Fruit fly (Drosophila melanogaster) whole organism, embryonic: ENCODE data around the gene Dred.
A peak's percentile ranks its signal among the peaks of the same experiment; 100 is the strongest.

ENCODE experiments used
- Aef1 ChIP-seq: fragments of 200-800 bp; sonication (Bioruptor generic); IDR thresholded peaks from 3 replicates; pipeline ENCODE4 v1.3.6; 2022; ENCODE audit warnings: missing biosample characterization, missing genetic modification characterization
- CG10366 ChIP-seq: fragments of 200-800 bp; sonication (Bioruptor generic); IDR thresholded peaks from 2 replicates; pipeline ENCODE4 v1.3.6; 2022; ENCODE audit warnings: missing biosample characterization, missing genetic modification characterization
- CG10654 ChIP-seq: fragments of 200-800 bp; sonication (Bioruptor generic); optimal IDR thresholded peaks from 2 replicates; lab custom pipeline; 2016; ENCODE audit warnings: missing biosample characterization, missing genetic modification characterization
- CG12104 ChIP-seq: fragments of 200-800 bp; sonication (Bioruptor generic); optimal IDR thresholded peaks from 3 replicates; lab custom pipeline; 2016; ENCODE audit warnings: missing biosample characterization, missing genetic modification characterization
- CG1233 ChIP-seq: fragments of 200-800 bp; sonication (Bioruptor generic); optimal IDR thresholded peaks from 4 replicates; lab custom pipeline; 2018; ENCODE audit warnings: missing biosample characterization, mild to moderate bottlenecking, missing genetic modification characterization
- CG12769 ChIP-seq: fragments of 200-800 bp; sonication (Bioruptor generic); optimal IDR thresholded peaks from 2 replicates; lab custom pipeline; 2019; ENCODE audit warnings: missing biosample characterization, mild to moderate bottlenecking, missing genetic modification characterization, moderate library complexity
- CG15011 ChIP-seq: fragments of 200-800 bp; sonication (Bioruptor generic); optimal IDR thresholded peaks from 3 replicates; lab custom pipeline; 2018; ENCODE audit warnings: missing biosample characterization, mild to moderate bottlenecking, missing genetic modification characterization
- CG15479 ChIP-seq: fragments of 200-800 bp; sonication (Bioruptor generic); optimal IDR thresholded peaks from 3 replicates; lab custom pipeline; 2019; ENCODE audit warnings: missing biosample characterization, mild to moderate bottlenecking, missing genetic modification characterization, moderate library complexity
- CG15514 ChIP-seq: fragments of 200-800 bp; sonication (Bioruptor generic); optimal IDR thresholded peaks from 3 replicates; lab custom pipeline; 2017; ENCODE audit warnings: missing biosample characterization, missing genetic modification characterization, mild to moderate bottlenecking, moderate library complexity, missing genetic modification reagents
- CG16779 ChIP-seq: fragments of 200-800 bp; sonication (Bioruptor generic); IDR thresholded peaks from 2 replicates; pipeline ENCODE4 v1.3.6; 2022; ENCODE audit warnings: missing biosample characterization, missing genetic modification characterization
- CG18262 ChIP-seq: fragments of 200-800 bp; optimal IDR thresholded peaks from 3 replicates; lab custom pipeline; 2019; ENCODE audit warnings: missing biosample characterization, mild to moderate bottlenecking, missing genetic modification characterization, moderate library complexity
- CG31441 ChIP-seq: fragments of 200-800 bp; sonication (Bioruptor generic); IDR thresholded peaks from 2 replicates; pipeline ENCODE4 v1.3.6; 2022; ENCODE audit warnings: missing biosample characterization, missing genetic modification characterization
- CG32772 ChIP-seq: fragments of 200-800 bp; sonication (Bioruptor generic); IDR thresholded peaks from 2 replicates; pipeline ENCODE4 v1.3.6; 2022; ENCODE audit warnings: missing biosample characterization, missing genetic modification characterization
- CG3838 ChIP-seq: fragments of 200-800 bp; sonication (Bioruptor generic); optimal IDR thresholded peaks from 3 replicates; lab custom pipeline; 2016; ENCODE audit warnings: missing biosample characterization, missing genetic modification characterization
- CG6254 ChIP-seq: fragments of 200-800 bp; sonication (Bioruptor generic); optimal IDR thresholded peaks from 3 replicates; lab custom pipeline; 2017; ENCODE audit warnings: mild to moderate bottlenecking, missing biosample characterization, missing genetic modification reagents, missing genetic modification characterization
- CG6683 ChIP-seq: fragments of 200-800 bp; sonication (Bioruptor generic); optimal IDR thresholded peaks from 2 replicates; lab custom pipeline; 2017; ENCODE audit warnings: missing biosample characterization, mild to moderate bottlenecking, missing genetic modification characterization, missing genetic modification reagents
- CG6765 ChIP-seq: fragments of 200-800 bp; sonication (Bioruptor generic); optimal IDR thresholded peaks from 3 replicates; lab custom pipeline; 2017; ENCODE audit warnings: missing biosample characterization, mild to moderate bottlenecking, missing genetic modification characterization
- CG7839 ChIP-seq: fragments of 200-800 bp; sonication (Bioruptor generic); optimal IDR thresholded peaks from 3 replicates; lab custom pipeline; 2018; ENCODE audit warnings: missing biosample characterization, mild to moderate bottlenecking, missing genetic modification characterization, moderate library complexity
- CG7987 ChIP-seq: fragments of 200-800 bp; sonication (Bioruptor generic); optimal IDR thresholded peaks from 2 replicates; lab custom pipeline; 2018; ENCODE audit warnings: missing biosample characterization, mild to moderate bottlenecking, missing genetic modification characterization, moderate library complexity
- CG9797 ChIP-seq: fragments of 200-800 bp; sonication (Bioruptor generic); optimal IDR thresholded peaks from 3 replicates; lab custom pipeline; 2018; ENCODE audit warnings: missing biosample characterization, mild to moderate bottlenecking, missing genetic modification characterization
- D ChIP-seq, 2 experiments: fragments of 200-800 bp in 1 of 2; fragments of >200 bp in 1 of 2; sonication (Bioruptor generic) in 1 of 2; optimal IDR thresholded peaks; 2 replicates in 1 of 2; 3 replicates in 1 of 2; lab custom pipeline; 2017; ENCODE audit warnings: mild to moderate bottlenecking in 1 of 2, missing biosample characterization in 1 of 2, missing genetic modification characterization in 1 of 2, missing genetic modification reagents in 1 of 2
- Gug ChIP-seq: fragments of 200-800 bp; sonication (Bioruptor generic); IDR thresholded peaks from 4 replicates; pipeline ENCODE4 v1.3.6; 2022; ENCODE audit warnings: missing biosample characterization, missing genetic modification characterization
- HLH54F ChIP-seq: fragments of 200-800 bp; sonication (Bioruptor generic); optimal IDR thresholded peaks from 3 replicates; lab custom pipeline; 2016; ENCODE audit warnings: missing biosample characterization, missing genetic modification characterization
- Hand ChIP-seq: fragments of 200-800 bp; sonication (Bioruptor generic); optimal IDR thresholded peaks from 2 replicates; lab custom pipeline; 2017; ENCODE audit warnings: mild to moderate bottlenecking, missing biosample characterization, missing genetic modification reagents, missing genetic modification characterization
- Hmx ChIP-seq: fragments of 200-800 bp; sonication (Bioruptor generic); optimal IDR thresholded peaks from 2 replicates; lab custom pipeline; 2016; ENCODE audit warnings: missing biosample characterization, missing genetic modification characterization
- Hr39 ChIP-seq: fragments of >200 bp; optimal IDR thresholded peaks from 2 replicates; lab custom pipeline; 2017
- NFAT ChIP-seq: fragments of 200-800 bp; sonication (Bioruptor generic); IDR thresholded peaks from 2 replicates; pipeline ENCODE4 v1.3.6; 2022; ENCODE audit warnings: missing biosample characterization, missing genetic modification characterization
- NK7.1 ChIP-seq: fragments of 200-800 bp; sonication (Bioruptor generic); optimal IDR thresholded peaks from 3 replicates; lab custom pipeline; 2016; ENCODE audit warnings: missing biosample characterization, missing genetic modification characterization
- Nf-YB ChIP-seq: fragments of 200-800 bp; sonication (Bioruptor generic); optimal IDR thresholded peaks from 3 replicates; lab custom pipeline; 2019; ENCODE audit warnings: missing biosample characterization, mild to moderate bottlenecking, missing genetic modification characterization, moderate library complexity
- Nf-YC ChIP-seq: fragments of 200-800 bp; optimal IDR thresholded peaks from 3 replicates; lab custom pipeline; 2019; ENCODE audit warnings: missing biosample characterization, mild to moderate bottlenecking, missing genetic modification characterization, moderate library complexity
- Ravus ChIP-seq: fragments of 200-800 bp; sonication (Bioruptor generic); IDR thresholded peaks from 2 replicates; pipeline ENCODE4 v1.3.6; 2022; ENCODE audit warnings: missing biosample characterization, missing genetic modification characterization
- Tbp ChIP-seq: fragments of >200 bp; optimal IDR thresholded peaks from 2 replicates; lab custom pipeline; 2018; ENCODE audit warnings: missing biosample characterization, missing genetic modification characterization
- Xrp1 ChIP-seq: fragments of 200-800 bp; sonication (Bioruptor generic); IDR thresholded peaks from 2 replicates; pipeline ENCODE4 v1.3.6; 2022; ENCODE audit warnings: missing biosample characterization, missing genetic modification characterization
- abd-A ChIP-seq: fragments of 200-800 bp; sonication (Bioruptor generic); optimal IDR thresholded peaks from 3 replicates; lab custom pipeline; 2019; ENCODE audit warnings: missing biosample characterization, mild to moderate bottlenecking, missing genetic modification characterization, moderate library complexity
- aop ChIP-seq: fragments of 200-800 bp; sonication (Bioruptor generic); IDR thresholded peaks from 2 replicates; pipeline ENCODE4 v1.3.6; 2022; ENCODE audit warnings: missing biosample characterization, missing genetic modification characterization
- chif ChIP-seq, 2 experiments: fragments of 200-800 bp; sonication (Bioruptor generic); optimal IDR thresholded peaks; 3 replicates each; lab custom pipeline; 2016; ENCODE audit warnings: missing biosample characterization in 2 of 2, missing genetic modification characterization in 2 of 2
- chm ChIP-seq: fragments of 200-800 bp; sonication (Bioruptor generic); IDR thresholded peaks from 2 replicates; pipeline ENCODE4 v1.3.6; 2022; ENCODE audit warnings: missing biosample characterization, missing genetic modification characterization
- dmrt11E ChIP-seq: fragments of 200-800 bp; sonication (Bioruptor generic); optimal IDR thresholded peaks from 3 replicates; lab custom pipeline; 2018; ENCODE audit warnings: missing biosample characterization, mild to moderate bottlenecking, missing genetic modification characterization, moderate library complexity
- dysf ChIP-seq: fragments of 200-800 bp; sonication (Bioruptor generic); IDR thresholded peaks from 3 replicates; pipeline ENCODE4 v1.3.6; 2022; ENCODE audit warnings: missing biosample characterization, missing genetic modification characterization
- en ChIP-seq: fragments of 200-800 bp; sonication (Bioruptor generic); optimal IDR thresholded peaks from 2 replicates; lab custom pipeline; 2016; ENCODE audit warnings: missing biosample characterization, missing genetic modification characterization
- ewg ChIP-seq: fragments of 200-800 bp; sonication (Bioruptor generic); optimal IDR thresholded peaks from 3 replicates; lab custom pipeline; 2017; ENCODE audit warnings: mild to moderate bottlenecking, missing biosample characterization, missing genetic modification reagents, missing genetic modification characterization
- gce ChIP-seq: fragments of 200-800 bp; sonication (Bioruptor generic); IDR thresholded peaks from 3 replicates; pipeline ENCODE4 v1.3.6; 2022; ENCODE audit warnings: missing biosample characterization, missing genetic modification characterization
- gcm2 ChIP-seq: fragments of 200-800 bp; sonication (Bioruptor generic); optimal IDR thresholded peaks from 2 replicates; lab custom pipeline; 2016; ENCODE audit warnings: missing biosample characterization, missing genetic modification characterization
- hbn ChIP-seq: fragments of 200-800 bp; sonication (Bioruptor generic); IDR thresholded peaks from 2 replicates; pipeline ENCODE4 v1.3.6; 2022; ENCODE audit warnings: missing biosample characterization, missing genetic modification characterization; ENCODE audit not compliant: partially characterized antibody
- kni ChIP-seq: fragments of 200-800 bp; sonication (Bioruptor generic); optimal IDR thresholded peaks from 3 replicates; lab custom pipeline; 2017; ENCODE audit warnings: mild to moderate bottlenecking, missing biosample characterization, missing genetic modification reagents, missing genetic modification characterization
- peb ChIP-seq: fragments of 200-800 bp; sonication (Bioruptor generic); IDR thresholded peaks from 2 replicates; pipeline ENCODE4 v1.3.6; 2022; ENCODE audit warnings: missing biosample characterization, missing genetic modification characterization
- pros ChIP-seq: fragments of 200-800 bp; sonication (Bioruptor generic); optimal IDR thresholded peaks from 3 replicates; lab custom pipeline; 2019; ENCODE audit warnings: missing biosample characterization, mild to moderate bottlenecking, missing genetic modification characterization, moderate library complexity
- salm ChIP-seq: fragments of 200-800 bp; sonication (Bioruptor generic); optimal IDR thresholded peaks from 2 replicates; lab custom pipeline; 2018; ENCODE audit warnings: missing biosample characterization, mild to moderate bottlenecking, missing genetic modification characterization
- tll ChIP-seq, 2 experiments: fragments of 200-800 bp in 1 of 2; fragments of >200 bp in 1 of 2; sonication (Bioruptor generic) in 1 of 2; optimal IDR thresholded peaks; 2 replicates each; lab custom pipeline; 2017 to 2019; ENCODE audit warnings: missing biosample characterization in 2 of 2, missing genetic modification characterization in 2 of 2, mild to moderate bottlenecking in 1 of 2, moderate library complexity in 1 of 2
- vvl ChIP-seq: fragments of 200-800 bp; sonication (Bioruptor generic); IDR thresholded peaks from 2 replicates; pipeline ENCODE4 v1.3.6; 2022; ENCODE audit warnings: missing biosample characterization, missing genetic modification characterization
- zen ChIP-seq: fragments of 200-800 bp; sonication (Bioruptor generic); optimal IDR thresholded peaks from 3 replicates; lab custom pipeline; 2018; ENCODE audit warnings: missing biosample characterization, mild to moderate bottlenecking, missing genetic modification characterization, moderate library complexity

The Dred gene

DNA sequence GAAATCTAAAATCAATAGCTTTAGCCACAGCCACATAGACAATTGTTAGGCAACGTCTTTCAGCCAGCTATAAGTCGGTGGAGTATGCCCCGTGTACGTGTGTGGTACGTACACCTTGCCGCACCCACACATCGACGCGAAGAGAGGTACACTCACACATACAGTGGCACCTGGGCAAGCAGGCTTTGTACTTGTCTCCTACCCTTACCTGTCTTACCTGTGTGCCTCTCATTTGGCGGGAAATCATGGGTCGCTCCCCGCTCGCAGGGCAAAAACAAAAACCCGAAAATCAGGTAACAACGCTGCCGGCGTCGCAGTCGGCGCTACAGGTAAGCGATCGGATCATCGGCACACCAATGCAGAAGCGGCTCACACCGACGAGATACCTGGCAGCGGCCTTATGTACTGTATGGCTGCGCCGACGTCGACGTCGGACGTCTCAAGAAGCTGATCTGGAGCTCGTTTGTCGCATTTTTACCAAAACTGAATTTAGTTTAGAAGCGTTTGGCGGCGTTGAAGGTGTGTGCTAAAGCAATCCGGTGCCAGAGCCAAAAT lies 18.2 kb upstream of the Dred start:
- TF ChIP-seq CG6683 (GFP tag; lab: Kevin White, UChicago): no peak
- no peak for TF ChIP-seq CG32772 (GFP tag; lab: Robert Waterston, UW)
- TF ChIP-seq peb (GFP tag; lab: Robert Waterston, UW): no peak
- no peak for TF ChIP-seq CG3838
- no peak for TF ChIP-seq CG15011 (GFP tag; lab: Kevin White, UChicago)
- no peak for TF ChIP-seq CG10654 (GFP tag; lab: Kevin White, UChicago)
- TF ChIP-seq chm (GFP tag; lab: Robert Waterston, UW): no peak; the same call in 1 of the 2 replicates
- no peak for TF ChIP-seq Hr39 (lab: Kevin White, UChicago)
- TF ChIP-seq CG10366 (GFP tag; lab: Robert Waterston, UW): no peak
- TF ChIP-seq Hmx (GFP tag; lab: Kevin White, UChicago): no peak
- no peak for TF ChIP-seq Hand (GFP tag; lab: Kevin White, UChicago)
- TF ChIP-seq dmrt11E: no peak
- no peak for TF ChIP-seq gcm2 (GFP tag; lab: Kevin White, UChicago)
- TF ChIP-seq CG12104 (GFP tag; lab: Kevin White, UChicago): no peak
- no peak for TF ChIP-seq Nf-YB
- TF ChIP-seq hbn (GFP tag; lab: Robert Waterston, UW): no peak
- no peak for TF ChIP-seq zen (tag; lab: Kevin White, UChicago)
- no peak for TF ChIP-seq Nf-YC
- peak in 1 of 2 experiments; percentile 38 for TF ChIP-seq tll (GFP tag; optimal IDR thresholded peaks at IDR 0.05; lab: Kevin White, UChicago)
- TF ChIP-seq NFAT (GFP tag; lab: Robert Waterston, UW): no peak
- TF ChIP-seq D (optimal IDR thresholded peaks at IDR 0.05; lab: Kevin White, UChicago): peak; percentile 93
- no peak for TF ChIP-seq D (GFP tag; optimal IDR thresholded peaks at IDR 0.05; lab: Kevin White, UChicago)
- TF ChIP-seq kni (GFP tag; lab: Kevin White, UChicago): peak; percentile 96
- 0 out of 3 replicates have a peak, but pooled peaks have one; percentile 8 for TF ChIP-seq dysf (GFP tag; lab: Robert Waterston, UW)
- no peak for TF ChIP-seq Ravus (GFP tag; lab: Robert Waterston, UW)
- TF ChIP-seq ewg (GFP tag; lab: Kevin White, UChicago): no peak
- TF ChIP-seq CG15514: no peak
- no peak for TF ChIP-seq CG9797 (GFP tag; lab: Kevin White, UChicago)
- no peak for TF ChIP-seq HLH54F (GFP tag; lab: Kevin White, UChicago)
- no peak for TF ChIP-seq chif (GFP tag; optimal IDR thresholded peaks at IDR 0.05; lab: Kevin White, UChicago)
- TF ChIP-seq abd-A (tag; lab: Kevin White, UChicago): no peak
- no peak for TF ChIP-seq Xrp1 (GFP tag; lab: Robert Waterston, UW)
- TF ChIP-seq CG18262 (tag; lab: Kevin White, UChicago): no peak
- no peak for TF ChIP-seq Tbp
- TF ChIP-seq en (GFP tag; lab: Kevin White, UChicago): no peak
- TF ChIP-seq pros (GFP tag; lab: Kevin White, UChicago): peak; percentile 85
- no peak for TF ChIP-seq gce
- TF ChIP-seq NK7.1 (GFP tag; lab: Kevin White, UChicago): no peak
- no peak for TF ChIP-seq aop (GFP tag; lab: Robert Waterston, UW)
- TF ChIP-seq Aef1 (GFP tag; lab: Robert Waterston, UW): no peak
- TF ChIP-seq CG12769 (tag; lab: Kevin White, UChicago): peak; percentile 93
- TF ChIP-seq vvl: no peak
- TF ChIP-seq salm (tag; lab: Kevin White, UChicago): no peak
- no peak for TF ChIP-seq CG6254 (GFP tag; lab: Kevin White, UChicago)
- no peak for TF ChIP-seq CG6765
- TF ChIP-seq CG1233 (GFP tag; lab: Kevin White, UChicago): no peak
- no peak for TF ChIP-seq CG7839 (tag; lab: Kevin White, UChicago)
- no peak for TF ChIP-seq CG16779
- TF ChIP-seq CG7987 (GFP tag; lab: Kevin White, UChicago): no peak
- TF ChIP-seq CG31441: no peak
- TF ChIP-seq Gug (GFP tag; lab: Robert Waterston, UW): no peak
- peak; percentile 44 for TF ChIP-seq CG15479 (GFP tag; lab: Kevin White, UChicago)
